Fruit fly (Drosophila melanogaster) whole organism, pupa: ENCODE measurements around the gene Dlip1.

Experiments used
- CG12605 ChIP-seq: fragments of 200-800 bp; sonication (Bioruptor generic); IDR thresholded peaks from 2 replicates; pipeline ENCODE4 v1.3.6; 2022; ENCODE audit warnings: missing biosample characterization, missing genetic modification characterization
- CG14655 ChIP-seq: fragments of 200-800 bp; sonication (Bioruptor generic); optimal IDR thresholded peaks from 3 replicates; lab custom pipeline; 2017; ENCODE audit warnings: mild to moderate bottlenecking, missing biosample characterization, missing genetic modification reagents, missing genetic modification characterization
- CG32121 ChIP-seq: fragments of 200-800 bp; sonication (Bioruptor generic); IDR thresholded peaks from 2 replicates; pipeline ENCODE4 v1.3.6; 2022; ENCODE audit warnings: missing biosample characterization, missing genetic modification characterization
- D1 ChIP-seq: fragments of 200-800 bp; sonication (Bioruptor generic); optimal IDR thresholded peaks from 2 replicates; lab custom pipeline; 2018; ENCODE audit warnings: missing biosample characterization, mild to moderate bottlenecking, missing genetic modification characterization, moderate library complexity
- Ets98B ChIP-seq: fragments of 200-800 bp; sonication (Bioruptor generic); IDR thresholded peaks from 2 replicates; pipeline ENCODE4 v1.3.6; 2022; ENCODE audit warnings: missing biosample characterization, missing genetic modification characterization
- rn ChIP-seq: fragments of 200-800 bp; sonication (Bioruptor generic); IDR thresholded peaks from 2 replicates; pipeline ENCODE4 v1.3.6; 2022; ENCODE audit warnings: missing biosample characterization, missing genetic modification characterization

DNA sequence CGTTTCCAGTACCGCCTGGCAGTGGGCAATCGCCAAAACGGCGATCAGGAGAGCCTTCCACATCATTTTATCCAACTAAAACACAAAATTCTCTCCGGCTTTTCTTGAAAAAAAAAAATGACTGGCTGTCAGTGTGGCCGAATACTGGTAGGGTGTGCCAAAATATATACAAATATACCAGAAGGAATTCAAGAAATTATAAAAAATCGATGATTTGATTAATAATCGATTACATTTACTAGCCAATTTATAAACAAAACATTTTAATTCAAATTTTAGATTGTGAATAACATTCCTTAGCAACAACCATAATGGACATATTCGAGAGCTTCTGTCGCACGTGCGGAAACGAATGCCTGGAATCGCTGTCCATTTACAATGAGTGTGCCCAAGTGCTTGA, at the start of gene Dlip1, which contains the start of gene Ost48:
- TF ChIP-seq CG14655 (GFP tag; lab: Kevin White, UChicago) (no peak), CG32121 (GFP tag; lab: Robert Waterston, UW) (no peak), Ets98B (GFP tag; lab: Robert Waterston, UW) (no peak), rn (GFP tag; lab: Robert Waterston, UW) (no peak), D1 (tag; lab: Kevin White, UChicago) (no peak), CG12605 (GFP tag; lab: Robert Waterston, UW) (no peak)
